Worm (Caenorhabditis elegans): Measurements from ENCODE around the gene C32D5.12.

C32D5.12 gene

ce11 chrII:6394037-6394436 lies 35.2 kb upstream of the C32D5.12 start:
- peak; percentile 52 for TF ChIP-seq unc-55 (GFP tag; optimal IDR thresholded peaks at IDR 0.05)
- no peak for TF ChIP-seq ceh-14 (tag; optimal IDR thresholded peaks at IDR 0.05)
- TF ChIP-seq dve-1 (tag; optimal IDR thresholded peaks at IDR 0.05): no peak
- no peak for TF ChIP-seq hlh-15 (tag; optimal IDR thresholded peaks at IDR 0.05)
- no peak for TF ChIP-seq ceh-2 (tag; optimal IDR thresholded peaks at IDR 0.05)

- TF ChIP-seq tbx-2 (tag; optimal IDR thresholded peaks at IDR 0.05): no peak
- TF ChIP-seq npax-4 (tag; optimal IDR thresholded peaks at IDR 0.05): no peak
- no peak for TF ChIP-seq lim-6 (tag; optimal IDR thresholded peaks at IDR 0.05)
- no peak for TF ChIP-seq ceh-22 (tag; optimal IDR thresholded peaks at IDR 0.05)
- TF ChIP-seq sox-2 (GFP tag; IDR thresholded peaks at IDR 0.05): no peak
- TF ChIP-seq pqm-1 (tag; optimal IDR thresholded peaks at IDR 0.05): no peak
- TF ChIP-seq pag-3 (tag; optimal IDR thresholded peaks at IDR 0.05; ENCODE audit: borderline replicate concordance): no peak
- TF ChIP-seq rnt-1 (tag; optimal IDR thresholded peaks at IDR 0.05): no peak
- no peak for TF ChIP-seq ref-2 (tag; optimal IDR thresholded peaks at IDR 0.05)
These were observed 32.4 kb upstream of the C32D5.12 start, which contains the start of gene F58F12.3 for ce11 chrII:6391195-6391594. Gene F58F12.3 (minus strand): TSS chrII:6391295.

ce11 chrII:6387937-6388336 lies 29.1 kb upstream of the C32D5.12 start, which contains the start of gene F58F12.2:
Gene F58F12.2 (minus strand): TSS chrII:6388037.
- TF ChIP-seq ceh-6 (GFP tag; optimal IDR thresholded peaks at IDR 0.05) (no peak), nhr-232 (tag; optimal IDR thresholded peaks at IDR 0.05) (no peak), ceh-2 (tag; optimal IDR thresholded peaks at IDR 0.05) (no peak), ttx-3 (tag; optimal IDR thresholded peaks at IDR 0.05) (no peak)

ce11 chrII:6386467-6386866 lies 27.7 kb upstream of the C32D5.12 start, which contains the start of gene F58F12.4:
Gene F58F12.4 (plus strand): TSS chrII:6386767.
- TF ChIP-seq pha-4 (tag; optimal IDR thresholded peaks at IDR 0.05): no peak
- no peak for TF ChIP-seq pros-1 (tag; optimal IDR thresholded peaks at IDR 0.05)
- no peak for TF ChIP-seq sox-4 (tag; optimal IDR thresholded peaks at IDR 0.05)
- no peak for TF ChIP-seq ref-2 (tag; optimal IDR thresholded peaks at IDR 0.05)
- no peak for TF ChIP-seq lin-11 (tag; optimal IDR thresholded peaks at IDR 0.05)
- no peak for TF ChIP-seq K09A11.1 (tag; optimal IDR thresholded peaks at IDR 0.05; ENCODE audit: insufficient read depth)
- no peak for TF ChIP-seq ceh-18 (tag; optimal IDR thresholded peaks at IDR 0.05)
- no peak for TF ChIP-seq zip-5 (tag; optimal IDR thresholded peaks at IDR 0.05)
- no peak for TF ChIP-seq ceh-48 (tag; optimal IDR thresholded peaks at IDR 0.05)
- no peak for TF ChIP-seq nfya-1 (tag; optimal IDR thresholded peaks at IDR 0.05)
- TF ChIP-seq fkh-6 (tag; optimal IDR thresholded peaks at IDR 0.05): no peak
- TF ChIP-seq pha-2 (tag; optimal IDR thresholded peaks at IDR 0.05): no peak
- no peak for TF ChIP-seq dmd-4 (tag; optimal IDR thresholded peaks at IDR 0.05; ENCODE audit: borderline replicate concordance)
- no peak for TF ChIP-seq unc-3 (GFP tag; conservative IDR thresholded peaks at IDR 0.05)
- no peak for TF ChIP-seq unc-3 (tag; optimal IDR thresholded peaks at IDR 0.05)
- TF ChIP-seq ceh-9 (tag; optimal IDR thresholded peaks at IDR 0.05): no peak

- peak; percentile 88 for TF ChIP-seq ceh-2 (tag; optimal IDR thresholded peaks at IDR 0.05)
- no peak for TF ChIP-seq ceh-9 (tag; optimal IDR thresholded peaks at IDR 0.05)
- no peak for TF ChIP-seq ceh-22 (tag; optimal IDR thresholded peaks at IDR 0.05)
- peak; percentile 59 for TF ChIP-seq fax-1 (tag; optimal IDR thresholded peaks at IDR 0.05)
- TF ChIP-seq ceh-48 (tag; optimal IDR thresholded peaks at IDR 0.05): no peak
- TF ChIP-seq tbx-2 (tag; optimal IDR thresholded peaks at IDR 0.05): peak; percentile 88
- TF ChIP-seq npax-4 (tag; optimal IDR thresholded peaks at IDR 0.05): no peak
- no peak for TF ChIP-seq fkh-10 (GFP tag; optimal IDR thresholded peaks at IDR 0.05)
- TF ChIP-seq ets-4 (tag; optimal IDR thresholded peaks at IDR 0.05): peak; percentile 82
- no peak for TF ChIP-seq sox-2 (GFP tag; IDR thresholded peaks at IDR 0.05)
- TF ChIP-seq ama-1 (optimal IDR thresholded peaks at IDR 0.05): no peak
- no peak for TF ChIP-seq pax-1 (tag; optimal IDR thresholded peaks at IDR 0.05)
- no peak for TF ChIP-seq ahr-1 (tag; optimal IDR thresholded peaks at IDR 0.05)
- TF ChIP-seq nhr-232 (tag; optimal IDR thresholded peaks at IDR 0.05): no peak
- no peak for TF ChIP-seq Y22D7AL.16 (tag; optimal IDR thresholded peaks at IDR 0.05)
- no peak for TF ChIP-seq eyg-1 (tag; optimal IDR thresholded peaks at IDR 0.05)
- TF ChIP-seq ceh-14 (tag; optimal IDR thresholded peaks at IDR 0.05): peak; percentile 61
- TF ChIP-seq pha-2 (tag; optimal IDR thresholded peaks at IDR 0.05): no peak
- TF ChIP-seq ceh-34 (tag; optimal IDR thresholded peaks at IDR 0.05): peak; percentile 31
- TF ChIP-seq sox-4 (tag; optimal IDR thresholded peaks at IDR 0.05): no peak
- TF ChIP-seq odd-2 (tag; optimal IDR thresholded peaks at IDR 0.05): no peak
- peak; percentile 48 for TF ChIP-seq elt-2 (tag; optimal IDR thresholded peaks at IDR 0.05)
- peak; percentile 71 for TF ChIP-seq hlh-8 (tag; optimal IDR thresholded peaks at IDR 0.05)
- TF ChIP-seq pqm-1 (tag; optimal IDR thresholded peaks at IDR 0.05): peak; percentile 14
- TF ChIP-seq sdc-2 (tag; optimal IDR thresholded peaks at IDR 0.05): no peak
These were observed 24.4 kb upstream of the C32D5.12 start, which contains the start of gene F58F12.1 for ce11 chrII:6383183-6383695. Gene F58F12.1 (plus strand): TSS chrII:6383645.
